Worm (Caenorhabditis elegans): ENCODE results near the gene ruvb-2.

DNA sequence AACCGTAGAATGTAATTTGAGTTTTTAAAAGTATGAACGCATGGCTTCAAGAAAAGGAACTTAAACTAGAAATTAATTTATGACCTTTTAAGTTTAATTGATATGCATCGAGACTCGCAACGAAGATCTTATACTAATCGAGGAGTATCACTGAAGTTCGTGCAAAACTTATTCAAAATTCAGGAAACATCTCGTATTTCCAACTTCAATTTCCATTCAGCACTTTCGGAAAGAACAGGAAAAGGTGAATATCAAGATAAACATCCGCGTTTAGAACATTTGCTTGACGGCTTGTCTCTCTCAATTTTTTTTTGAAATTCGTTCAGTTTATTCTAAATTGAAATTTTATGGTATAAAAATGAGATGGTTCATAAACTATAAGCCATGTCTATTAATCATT is 46.0 kb upstream of the ruvb-2 start, which contains the start of gene ZK381.2:
- TF ChIP-seq ama-1 (optimal IDR thresholded peaks at IDR 0.05) (no peak), fkh-4 (tag; optimal IDR thresholded peaks at IDR 0.05; ENCODE audit: borderline replicate concordance) (no peak), vab-15 (tag; optimal IDR thresholded peaks at IDR 0.05) (no peak), aly-2 (tag; optimal IDR thresholded peaks at IDR 0.05) (no peak), fos-1 (tag; optimal IDR thresholded peaks at IDR 0.05) (no peak)

Measured in whole organism, L1 larva.